Worm (Caenorhabditis elegans) whole organism, late embryonic: ENCODE measurements around the gene Y40A1A.2.

Experiments used
- pha-4 ChIP-seq: fragments of 150-350 bp; optimal IDR thresholded peaks from 2 replicates; lab custom pipeline; 2018; ENCODE audit warnings: missing biosample characterization, missing genetic modification reagents, missing genetic modification characterization
- pqm-1 ChIP-seq: sonication (generic microtip); optimal IDR thresholded peaks from 2 replicates; lab custom pipeline; 2016; ENCODE audit warnings: missing genetic modification characterization, missing compliant biosample characterization

DNA sequence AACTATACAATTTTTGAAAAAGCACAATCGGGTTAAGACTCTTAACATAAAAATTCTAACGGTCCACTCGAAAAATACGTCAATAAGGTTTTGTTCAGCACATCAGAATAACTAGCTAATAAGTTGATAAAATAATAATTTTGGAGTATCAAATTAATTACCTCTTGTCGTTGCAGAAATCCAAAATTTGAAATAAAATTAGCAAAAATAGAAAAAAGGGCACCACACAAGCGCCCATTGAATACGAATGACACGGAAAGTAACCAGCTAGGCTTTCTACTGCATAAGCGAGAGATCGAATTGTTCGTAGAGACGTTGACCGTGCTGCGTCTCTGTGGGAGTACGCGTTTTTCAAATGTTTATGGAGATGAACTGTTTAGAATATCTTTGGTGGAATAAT is 31.5 kb upstream of the Y40A1A.2 start:
- no peak for TF ChIP-seq pqm-1 (tag; lab: Kevin White, UChicago)
- TF ChIP-seq pha-4 (tag; lab: Kevin White, UChicago) = no peak
